Worm (Caenorhabditis elegans) whole organism, L4/young adult: Measurements from ENCODE around the gene nas-37.

Experiments used
- dao-5 ChIP-seq: sonication (generic microtip); optimal IDR thresholded peaks from 2 replicates; lab custom pipeline; 2016; ENCODE audit warnings: missing genotype, missing genetic modification characterization, moderate library complexity, missing compliant biosample characterization
- him-1 ChIP-seq: sonication (generic microtip); optimal IDR thresholded peaks from 2 replicates; lab custom pipeline; 2016; ENCODE audit warnings: missing genotype, missing genetic modification reagents, missing genetic modification characterization, missing compliant biosample characterization

- TF ChIP-seq him-1 (tag; lab: Kevin White, UChicago) (no peak), dao-5 (tag; lab: Kevin White, UChicago) (no peak)
These were observed 7.5 kb downstream of the nas-37 start for ce11 chrX:9941379-9941778.
